Worm (Caenorhabditis elegans): ENCODE data around the gene dhs-7.

dhs-7 gene

ce11 chrII:7183493-7184272 lies 24.6 kb downstream of the dhs-7 start, which contains the start of gene pdl-1:
Gene pdl-1 (plus strand): TSS chrII:7183801.
- TF ChIP-seq fkh-10 (GFP tag; optimal IDR thresholded peaks at IDR 0.05) (peak; percentile 64), irx-1 (tag; optimal IDR thresholded peaks at IDR 0.05) (peak; percentile 17), ceh-63 (GFP tag; optimal IDR thresholded peaks at IDR 0.05) (no peak), lin-13 (GFP tag; optimal IDR thresholded peaks at IDR 0.05) (peak; percentile 27), nhr-90 (tag; optimal IDR thresholded peaks at IDR 0.05; ENCODE audit: poor library complexity) (no peak), zag-1 (tag; optimal IDR thresholded peaks at IDR 0.05) (no peak), ces-1 (GFP tag; optimal IDR thresholded peaks at IDR 0.05) (no peak), blmp-1 (tag; optimal IDR thresholded peaks at IDR 0.05) (peak; percentile 27), ceh-82 (tag; optimal IDR thresholded peaks at IDR 0.05) (peak; percentile 35 to 83 (median 68)), grh-1 (GFP tag; IDR thresholded peaks at IDR 0.05) (peak; percentile 55; the same call in 1 of the 2 replicates), xbp-1 (tag; optimal IDR thresholded peaks at IDR 0.05) (peak; percentile 64), ceh-88 (GFP tag; IDR thresholded peaks at IDR 0.05) (0 out of 2 replicates have a peak, but pooled peaks have one; percentile 42), dpl-1 (GFP tag; optimal IDR thresholded peaks at IDR 0.05) (peak in 2 of 3 experiments; percentile 34 to 43), alr-1 (tag; optimal IDR thresholded peaks at IDR 0.05; ENCODE audit: borderline replicate concordance) (no peak), nhr-28 (tag; optimal IDR thresholded peaks at IDR 0.05) (no peak), ztf-11 (tag; optimal IDR thresholded peaks at IDR 0.05) (peak in 1 of 2 experiments; percentile 3), nhr-237 (tag; optimal IDR thresholded peaks at IDR 0.05) (no peak), C04F5.9 (tag; optimal IDR thresholded peaks at IDR 0.05) (peak; percentile 10), efl-3 (GFP tag; optimal IDR thresholded peaks at IDR 0.05) (no peak), unc-130 (tag; optimal IDR thresholded peaks at IDR 0.05) (peak; percentile 15), nhr-12 (tag; optimal IDR thresholded peaks at IDR 0.05) (no peak), fos-1 (tag; optimal IDR thresholded peaks at IDR 0.05) (no peak), pag-3 (tag; optimal IDR thresholded peaks at IDR 0.05; ENCODE audit: borderline replicate concordance, insufficient read depth) (no peak), sox-4 (tag; optimal IDR thresholded peaks at IDR 0.05) (no peak), zip-4 (GFP tag; optimal IDR thresholded peaks at IDR 0.05) (peak; percentile 17), hlh-4 (tag; optimal IDR thresholded peaks at IDR 0.05) (no peak), lsy-2 (tag; optimal IDR thresholded peaks at IDR 0.05) (peak; percentile 61 to 72), jun-1 (tag; optimal IDR thresholded peaks at IDR 0.05) (peak; percentile 37), pax-3 (tag; optimal IDR thresholded peaks at IDR 0.05) (peak; percentile 69), unc-98 (GFP tag; IDR thresholded peaks at IDR 0.05) (no peak), egl-13 (tag; optimal IDR thresholded peaks at IDR 0.05) (peak; percentile 38), elt-3 (tag; optimal IDR thresholded peaks at IDR 0.05) (peak in 3 of 6 experiments; percentile 24 to 61 (median 58)), mdl-1 (tag; optimal IDR thresholded peaks at IDR 0.05) (peak in 1 of 2 experiments; percentile 79), aly-2 (tag; optimal IDR thresholded peaks at IDR 0.05) (no peak), C16A3.4 (tag; optimal IDR thresholded peaks at IDR 0.05) (peak; percentile 84), swsn-7 (tag; optimal IDR thresholded peaks at IDR 0.05) (peak; percentile 62), F16B12.6 (tag; optimal IDR thresholded peaks at IDR 0.05) (peak; percentile 32), hpl-2 (GFP tag; optimal IDR thresholded peaks at IDR 0.05) (no peak), egl-27 (tag; optimal IDR thresholded peaks at IDR 0.05) (no peak), unc-86 (tag; optimal IDR thresholded peaks at IDR 0.05) (peak; percentile 48), C34B4.2 (tag; optimal IDR thresholded peaks at IDR 0.05) (no peak), efl-1 (optimal IDR thresholded peaks at IDR 0.05) (peak; percentile 44 to 60), efl-1 (GFP tag; optimal IDR thresholded peaks at IDR 0.05 in 1 of 2) (peak; percentile 35 to 96), unc-62 (GFP tag; optimal IDR thresholded peaks at IDR 0.05) (no peak), nhr-11 (tag; optimal IDR thresholded peaks at IDR 0.05) (no peak), nhr-47 (tag; optimal IDR thresholded peaks at IDR 0.05) (peak; percentile 78), unc-30 (tag; optimal IDR thresholded peaks at IDR 0.05) (no peak), sup-37 (GFP tag; optimal IDR thresholded peaks at IDR 0.05) (no peak), ztf-4 (tag; optimal IDR thresholded peaks at IDR 0.05) (peak; percentile 75), nhr-85 (tag) (peak; percentile 68), skn-1 (tag; optimal IDR thresholded peaks at IDR 0.05) (peak; percentile 60)

All from whole organism, L1 larva.